Fruit fly (Drosophila melanogaster): ENCODE data around the gene CG4617.

The CG4617 gene

DNA sequence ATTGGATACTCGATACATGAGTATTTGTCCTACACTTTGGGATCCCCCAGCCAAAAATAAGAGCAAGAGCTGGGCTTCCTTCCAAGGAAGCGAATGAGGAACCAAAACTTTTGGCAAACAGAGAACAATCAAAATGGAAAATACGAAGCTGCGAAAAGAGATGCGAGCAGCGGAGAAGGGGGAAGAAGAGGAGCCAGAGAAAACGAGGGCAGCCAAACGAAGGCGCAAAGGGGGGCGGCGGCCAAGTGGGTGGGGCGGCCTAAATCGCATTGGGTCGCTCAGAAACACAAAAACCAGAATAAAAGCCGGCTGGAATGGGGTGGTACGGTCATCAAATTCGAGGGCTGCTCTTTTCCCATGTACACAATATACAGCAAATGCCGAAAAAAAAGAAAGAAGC, 10.1 kb downstream of the CG4617 start:
- TF ChIP-seq CG11902 (GFP tag; optimal IDR thresholded peaks at IDR 0.05) (no peak), Hr38 (GFP tag; optimal IDR thresholded peaks at IDR 0.05) (no peak), CG3032 (tag; optimal IDR thresholded peaks at IDR 0.05) (no peak), CG1621 (tag; optimal IDR thresholded peaks at IDR 0.05) (no peak), dsx (GFP tag; optimal IDR thresholded peaks at IDR 0.05; ENCODE audit: poor library complexity, severe bottlenecking) (no peak), CG9139 (GFP tag; optimal IDR thresholded peaks at IDR 0.05) (no peak), fd59A (GFP tag; optimal IDR thresholded peaks at IDR 0.05) (no peak), Blimp-1 (GFP tag; optimal IDR thresholded peaks at IDR 0.05) (no peak), eg (GFP tag; IDR thresholded peaks at IDR 0.05) (no peak), lz (GFP tag; optimal IDR thresholded peaks at IDR 0.05) (no peak), CG15336 (GFP tag; IDR thresholded peaks at IDR 0.05) (no peak), Eip93F (GFP tag; optimal IDR thresholded peaks at IDR 0.05) (no peak), topi (GFP tag; optimal IDR thresholded peaks at IDR 0.05) (no peak), acj6 (GFP tag; optimal IDR thresholded peaks at IDR 0.05) (no peak), spab (GFP tag; optimal IDR thresholded peaks at IDR 0.05) (no peak), achi (GFP tag; optimal IDR thresholded peaks at IDR 0.05) (no peak), CG4318 (GFP tag; optimal IDR thresholded peaks at IDR 0.05) (no peak), Gug (GFP tag; IDR thresholded peaks at IDR 0.05) (no peak), Smox (GFP tag; optimal IDR thresholded peaks at IDR 0.05) (no peak)

DNA sequence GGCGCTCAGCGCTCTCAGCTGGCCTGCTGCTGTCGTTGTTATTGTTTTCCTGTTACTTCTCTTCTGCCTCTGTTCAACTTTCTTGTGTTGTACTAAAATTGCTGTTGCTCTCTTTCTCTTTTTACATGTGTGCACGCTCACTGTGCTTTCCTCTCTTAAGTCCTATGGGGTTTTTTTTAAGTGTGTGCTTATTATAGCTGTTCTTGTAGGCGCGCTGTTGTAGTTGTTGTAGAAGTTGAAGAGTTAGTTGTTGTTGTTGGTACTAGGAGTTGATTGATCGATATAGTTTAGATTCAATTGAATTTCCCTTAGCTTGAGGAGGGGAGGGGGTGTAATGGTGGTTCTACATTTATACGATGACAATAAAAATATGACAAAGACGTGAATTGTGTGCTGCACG, 12.4 kb downstream of the CG4617 start:
- TF ChIP-seq CG6792 (GFP tag; optimal IDR thresholded peaks at IDR 0.05) (no peak), CG8632 (GFP tag; optimal IDR thresholded peaks at IDR 0.05) (no peak), salr (GFP tag; optimal IDR thresholded peaks at IDR 0.05) (no peak)

DNA sequence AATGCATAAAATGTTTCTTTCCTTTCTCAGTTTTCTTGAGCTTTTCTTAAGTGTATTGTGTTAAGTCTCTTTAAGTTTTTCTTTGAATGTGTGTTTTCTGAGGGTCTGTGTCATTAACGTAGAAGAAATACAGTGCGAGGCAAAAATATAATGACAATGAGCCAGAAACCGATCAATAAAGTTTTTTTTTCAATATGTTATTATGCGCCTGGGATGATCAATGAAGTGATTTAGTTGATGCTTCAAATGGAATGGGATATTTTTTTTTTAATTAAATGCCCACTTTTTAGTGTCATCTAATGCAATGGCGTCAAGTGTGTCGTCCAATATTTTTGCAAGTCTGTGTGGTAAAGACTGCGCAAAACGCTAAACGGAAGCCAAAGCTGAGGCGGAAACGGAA, 17.8 kb downstream of the CG4617 start:
- TF ChIP-seq cyc (GFP tag; optimal IDR thresholded peaks at IDR 0.05), result peak; percentile 41
- no peak for TF ChIP-seq vri (GFP tag; optimal IDR thresholded peaks at IDR 0.05)
- TF ChIP-seq Hr4 (GFP tag; optimal IDR thresholded peaks at IDR 0.05), result peak; percentile 32
- peak; percentile 33 for TF ChIP-seq achi (GFP tag; optimal IDR thresholded peaks at IDR 0.05)
- TF ChIP-seq Met (GFP tag; optimal IDR thresholded peaks at IDR 0.05), result peak; percentile 40
- peak; percentile 43; the same call in 1 of the 3 replicates for TF ChIP-seq CG8119 (GFP tag; IDR thresholded peaks at IDR 0.05)
- peak; percentile 36 for TF ChIP-seq acj6 (GFP tag; optimal IDR thresholded peaks at IDR 0.05)
- TF ChIP-seq CG32006 (GFP tag; optimal IDR thresholded peaks at IDR 0.05), result no peak
- TF ChIP-seq Hr39 (GFP tag; optimal IDR thresholded peaks at IDR 0.05), result no peak
- TF ChIP-seq CG10631 (GFP tag; optimal IDR thresholded peaks at IDR 0.05), result peak; percentile 23
- peak; percentile 39 for TF ChIP-seq esn (GFP tag; optimal IDR thresholded peaks at IDR 0.05)
- TF ChIP-seq CG6792 (GFP tag; optimal IDR thresholded peaks at IDR 0.05), result peak; percentile 19
- TF ChIP-seq lz (GFP tag; optimal IDR thresholded peaks at IDR 0.05), result peak; percentile 7
- TF ChIP-seq Sox102F (GFP tag; optimal IDR thresholded peaks at IDR 0.05), result no peak
- peak; percentile 81 for TF ChIP-seq Eip78C (GFP tag)
- TF ChIP-seq Gug (GFP tag; IDR thresholded peaks at IDR 0.05), result no peak
- peak; percentile 44 for TF ChIP-seq OdsH (GFP tag; optimal IDR thresholded peaks at IDR 0.05)
- peak; percentile 29 for TF ChIP-seq CG31627 (GFP tag; optimal IDR thresholded peaks at IDR 0.05)

DNA sequence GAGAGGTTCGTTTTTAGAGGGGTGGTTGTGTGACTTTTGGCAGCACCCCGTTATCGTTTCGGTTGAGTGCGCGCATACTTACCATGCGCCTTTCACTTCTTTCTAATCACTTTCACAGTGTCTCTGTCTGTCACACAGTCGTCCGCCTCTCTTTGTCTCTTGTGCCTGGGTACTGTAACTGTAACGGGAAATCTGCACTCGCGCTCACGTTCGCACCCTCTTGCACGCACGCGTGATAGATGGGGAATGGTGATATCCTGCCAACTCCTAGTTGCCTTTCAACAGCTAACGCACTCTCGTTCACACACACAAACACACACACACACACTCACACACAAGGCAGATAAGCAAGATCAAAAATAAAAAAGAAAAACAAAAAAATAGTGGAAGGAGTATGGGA, 21.9 kb downstream of the CG4617 start:
- TF ChIP-seq CG9139 (GFP tag; optimal IDR thresholded peaks at IDR 0.05) (no peak), Eip93F (GFP tag; optimal IDR thresholded peaks at IDR 0.05) (no peak), CG4318 (GFP tag; optimal IDR thresholded peaks at IDR 0.05) (no peak), Eip75B (GFP tag; optimal IDR thresholded peaks at IDR 0.05) (no peak), CG34406 (GFP tag; optimal IDR thresholded peaks at IDR 0.05) (no peak), CG6163 (GFP tag; IDR thresholded peaks at IDR 0.05) (no peak)

All from whole organism, prepupa.